Fruit fly (Drosophila melanogaster) whole organism, embryonic: ENCODE results near the gene CG1622.

ENCODE experiments used
- Abd-B ChIP-seq: fragments of 200-800 bp; sonication (Bioruptor generic); optimal IDR thresholded peaks from 2 replicates; lab custom pipeline; 2018; ENCODE audit warnings: missing biosample characterization, mild to moderate bottlenecking, missing genetic modification characterization, moderate library complexity
- Bdp1 ChIP-seq: fragments of 200-800 bp; sonication (Bioruptor generic); optimal IDR thresholded peaks from 3 replicates; lab custom pipeline; 2016; ENCODE audit warnings: missing biosample characterization, missing genetic modification characterization
- CG10147 ChIP-seq: fragments of 200-800 bp; sonication (Bioruptor generic); optimal IDR thresholded peaks from 2 replicates; lab custom pipeline; 2019; ENCODE audit warnings: missing biosample characterization, mild to moderate bottlenecking, missing genetic modification characterization, moderate library complexity
- CG10431 ChIP-seq: fragments of 200-800 bp; sonication (Bioruptor generic); optimal IDR thresholded peaks from 3 replicates; lab custom pipeline; 2018; ENCODE audit warnings: missing biosample characterization, mild to moderate bottlenecking, missing genetic modification characterization
- CG11093 ChIP-seq: fragments of 200-800 bp; sonication (Bioruptor generic); IDR thresholded peaks from 3 replicates; pipeline ENCODE4 v1.3.6; 2022; ENCODE audit warnings: missing biosample characterization, missing genetic modification characterization
- CG11504 ChIP-seq: fragments of 200-800 bp; sonication (Bioruptor generic); optimal IDR thresholded peaks from 3 replicates; lab custom pipeline; 2019; ENCODE audit warnings: missing biosample characterization, mild to moderate bottlenecking, missing genetic modification characterization, moderate library complexity
- CG11723 ChIP-seq: fragments of 200-800 bp; sonication (Bioruptor generic); optimal IDR thresholded peaks from 2 replicates; lab custom pipeline; 2017; ENCODE audit warnings: missing biosample characterization, mild to moderate bottlenecking, missing genetic modification characterization
- CG12104 ChIP-seq: fragments of 200-800 bp; sonication (Bioruptor generic); optimal IDR thresholded peaks from 3 replicates; lab custom pipeline; 2016; ENCODE audit warnings: missing biosample characterization, missing genetic modification characterization
- CG1233 ChIP-seq: fragments of 200-800 bp; sonication (Bioruptor generic); optimal IDR thresholded peaks from 4 replicates; lab custom pipeline; 2018; ENCODE audit warnings: missing biosample characterization, mild to moderate bottlenecking, missing genetic modification characterization
- CG12769 ChIP-seq: fragments of 200-800 bp; sonication (Bioruptor generic); optimal IDR thresholded peaks from 2 replicates; lab custom pipeline; 2019; ENCODE audit warnings: missing biosample characterization, mild to moderate bottlenecking, missing genetic modification characterization, moderate library complexity
- CG15269 ChIP-seq: fragments of 200-800 bp; sonication (Bioruptor generic); optimal IDR thresholded peaks from 2 replicates; lab custom pipeline; 2018; ENCODE audit warnings: missing biosample characterization, mild to moderate bottlenecking, missing genetic modification characterization, moderate library complexity
- CG15601 ChIP-seq: fragments of 200-800 bp; sonication (Bioruptor generic); optimal IDR thresholded peaks from 3 replicates; lab custom pipeline; 2019; ENCODE audit warnings: missing biosample characterization, mild to moderate bottlenecking, missing genetic modification characterization, moderate library complexity
- CG17361 ChIP-seq: fragments of 200-800 bp; sonication (Bioruptor generic); IDR thresholded peaks from 3 replicates; pipeline ENCODE4 v1.3.6; 2022; ENCODE audit warnings: missing biosample characterization, missing genetic modification characterization
- CG17612 ChIP-seq: fragments of 200-800 bp; sonication (Bioruptor generic); IDR thresholded peaks from 2 replicates; pipeline ENCODE4 v1.3.6; 2022; ENCODE audit warnings: missing biosample characterization, missing genetic modification characterization
- CG17829 ChIP-seq: fragments of 200-800 bp; optimal IDR thresholded peaks from 2 replicates; lab custom pipeline; 2019; ENCODE audit warnings: missing biosample characterization, mild to moderate bottlenecking, missing genetic modification characterization, moderate library complexity
- CG2120 ChIP-seq: fragments of 200-800 bp; sonication (Bioruptor generic); optimal IDR thresholded peaks from 3 replicates; lab custom pipeline; 2016; ENCODE audit warnings: missing biosample characterization, missing genetic modification characterization
- CG31441 ChIP-seq: fragments of 200-800 bp; sonication (Bioruptor generic); IDR thresholded peaks from 2 replicates; pipeline ENCODE4 v1.3.6; 2022; ENCODE audit warnings: missing biosample characterization, missing genetic modification characterization
- CG7556 ChIP-seq: fragments of 200-800 bp; sonication (Bioruptor generic); optimal IDR thresholded peaks from 2 replicates; lab custom pipeline; 2017; ENCODE audit warnings: missing biosample characterization, mild to moderate bottlenecking, missing genetic modification characterization
- CG7987 ChIP-seq: fragments of 200-800 bp; sonication (Bioruptor generic); optimal IDR thresholded peaks from 2 replicates; lab custom pipeline; 2018; ENCODE audit warnings: missing biosample characterization, mild to moderate bottlenecking, missing genetic modification characterization, moderate library complexity
- CG8388 ChIP-seq: fragments of 200-800 bp; sonication (Bioruptor generic); optimal IDR thresholded peaks from 2 replicates; lab custom pipeline; 2019; ENCODE audit warnings: missing biosample characterization, mild to moderate bottlenecking, missing genetic modification characterization, moderate library complexity
- CG9932 ChIP-seq: fragments of 200-800 bp; sonication (Bioruptor generic); IDR thresholded peaks from 2 replicates; pipeline ENCODE4 v1.3.6; 2022; ENCODE audit warnings: missing biosample characterization, missing genetic modification characterization
- Fer2 ChIP-seq: fragments of 200-800 bp; sonication (Bioruptor generic); optimal IDR thresholded peaks from 2 replicates; lab custom pipeline; 2018; ENCODE audit warnings: missing biosample characterization, mild to moderate bottlenecking, missing genetic modification characterization, moderate library complexity
- H2.0 ChIP-seq: fragments of 200-800 bp; sonication (Bioruptor generic); IDR thresholded peaks from 2 replicates; pipeline ENCODE4 v1.3.6; 2022; ENCODE audit warnings: missing biosample characterization, missing genetic modification characterization
- HLH3B ChIP-seq: fragments of 200-800 bp; sonication (Bioruptor generic); IDR thresholded peaks from 2 replicates; pipeline ENCODE4 v1.3.6; 2022; ENCODE audit warnings: missing biosample characterization, missing genetic modification characterization
- HmgZ ChIP-seq: fragments of 200-800 bp; sonication (Bioruptor generic); optimal IDR thresholded peaks from 2 replicates; lab custom pipeline; 2018; ENCODE audit warnings: missing biosample characterization, mild to moderate bottlenecking, missing genetic modification characterization
- Max ChIP-seq: fragments of 200-800 bp; sonication (Bioruptor generic); optimal IDR thresholded peaks from 2 replicates; lab custom pipeline; 2016; ENCODE audit warnings: missing biosample characterization, mild to moderate bottlenecking, missing genetic modification characterization
- NC2β ChIP-seq: fragments of 200-800 bp; sonication (Bioruptor generic); optimal IDR thresholded peaks from 2 replicates; lab custom pipeline; 2016; ENCODE audit warnings: missing biosample characterization, missing genetic modification characterization
- Oaz ChIP-seq: fragments of 200-800 bp; sonication (Bioruptor generic); IDR thresholded peaks from 2 replicates; pipeline ENCODE4 v1.3.6; 2022; ENCODE audit warnings: missing biosample characterization, missing genetic modification characterization
- al ChIP-seq: fragments of 200-800 bp; sonication (Bioruptor generic); IDR thresholded peaks from 2 replicates; pipeline ENCODE4 v1.3.6; 2022; ENCODE audit warnings: missing biosample characterization, missing genetic modification characterization
- ara ChIP-seq: fragments of 200-800 bp; sonication (Bioruptor generic); IDR thresholded peaks from 2 replicates; pipeline ENCODE4 v1.3.6; 2022; ENCODE audit warnings: missing biosample characterization, missing genetic modification characterization
- ash1 ChIP-seq: fragments of 200-800 bp; sonication (Bioruptor generic); optimal IDR thresholded peaks from 2 replicates; lab custom pipeline; 2018; ENCODE audit warnings: missing biosample characterization, mild to moderate bottlenecking, missing genetic modification characterization
- bbx ChIP-seq: fragments of 200-800 bp; sonication (Bioruptor generic); IDR thresholded peaks from 2 replicates; pipeline ENCODE4 v1.3.6; 2022; ENCODE audit warnings: missing biosample characterization, missing genetic modification characterization; ENCODE audit not compliant: partially characterized antibody
- cad ChIP-seq: fragments of >200 bp; optimal IDR thresholded peaks from 2 replicates; lab custom pipeline; 2017; ENCODE audit warnings: missing biosample characterization, missing genetic modification characterization
- chm ChIP-seq: fragments of 200-800 bp; sonication (Bioruptor generic); IDR thresholded peaks from 2 replicates; pipeline ENCODE4 v1.3.6; 2022; ENCODE audit warnings: missing biosample characterization, missing genetic modification characterization
- ci ChIP-seq: fragments of 200-800 bp; sonication (Bioruptor generic); IDR thresholded peaks from 3 replicates; pipeline ENCODE4 v1.3.6; 2022; ENCODE audit warnings: missing biosample characterization, missing genetic modification characterization
- corto ChIP-seq: fragments of 200-800 bp; sonication (Bioruptor generic); optimal IDR thresholded peaks from 2 replicates; lab custom pipeline; 2016; ENCODE audit warnings: missing biosample characterization, mild to moderate bottlenecking, missing genetic modification characterization, moderate library complexity
- disco-r ChIP-seq: fragments of 200-800 bp; sonication (Bioruptor generic); optimal IDR thresholded peaks from 2 replicates; lab custom pipeline; 2016; ENCODE audit warnings: missing biosample characterization, missing genetic modification characterization
- ems ChIP-seq: fragments of 200-800 bp; sonication (Bioruptor generic); optimal IDR thresholded peaks from 3 replicates; lab custom pipeline; 2016; ENCODE audit warnings: missing biosample characterization, missing genetic modification characterization
- fu2 ChIP-seq: fragments of 200-800 bp; sonication (Bioruptor generic); optimal IDR thresholded peaks from 2 replicates; lab custom pipeline; 2016; ENCODE audit warnings: missing biosample characterization, missing genetic modification characterization
- kah ChIP-seq: fragments of 200-800 bp; sonication (Bioruptor generic); optimal IDR thresholded peaks from 2 replicates; lab custom pipeline; 2018; ENCODE audit warnings: missing biosample characterization, mild to moderate bottlenecking, missing genetic modification characterization
- ken ChIP-seq: fragments of 200-800 bp; sonication (Bioruptor generic); IDR thresholded peaks from 3 replicates; pipeline ENCODE4 v1.3.6; 2022; ENCODE audit warnings: missing biosample characterization, missing genetic modification characterization
- kni ChIP-seq: fragments of 200-800 bp; sonication (Bioruptor generic); optimal IDR thresholded peaks from 3 replicates; lab custom pipeline; 2017; ENCODE audit warnings: mild to moderate bottlenecking, missing biosample characterization, missing genetic modification reagents, missing genetic modification characterization
- pfk ChIP-seq: fragments of 200-800 bp; sonication (Bioruptor generic); optimal IDR thresholded peaks from 2 replicates; lab custom pipeline; 2018; ENCODE audit warnings: missing biosample characterization, mild to moderate bottlenecking, missing genetic modification characterization, moderate library complexity
- phol ChIP-seq: fragments of 200-800 bp; sonication (Bioruptor generic); optimal IDR thresholded peaks from 3 replicates; lab custom pipeline; 2018; ENCODE audit warnings: missing biosample characterization, mild to moderate bottlenecking, missing genetic modification characterization, moderate library complexity
- pros ChIP-seq: fragments of 200-800 bp; sonication (Bioruptor generic); optimal IDR thresholded peaks from 3 replicates; lab custom pipeline; 2019; ENCODE audit warnings: missing biosample characterization, mild to moderate bottlenecking, missing genetic modification characterization, moderate library complexity
- sna ChIP-seq: fragments of 200-800 bp; sonication (Bioruptor generic); IDR thresholded peaks from 2 replicates; pipeline ENCODE4 v1.3.6; 2022; ENCODE audit warnings: missing biosample characterization, missing genetic modification characterization; ENCODE audit not compliant: partially characterized antibody
- sqz ChIP-seq: fragments of 200-800 bp; sonication (Bioruptor generic); optimal IDR thresholded peaks from 3 replicates; lab custom pipeline; 2018; ENCODE audit warnings: missing biosample characterization, mild to moderate bottlenecking, missing genetic modification characterization
- ssp ChIP-seq: fragments of 200-800 bp; sonication (Bioruptor generic); IDR thresholded peaks from 2 replicates; pipeline ENCODE4 v1.3.6; 2022; ENCODE audit warnings: missing biosample characterization, missing genetic modification characterization
- toy ChIP-seq: fragments of 200-800 bp; sonication (Bioruptor generic); IDR thresholded peaks from 2 replicates; pipeline ENCODE4 v1.3.6; 2022; ENCODE audit warnings: missing biosample characterization, missing genetic modification characterization
- wdn ChIP-seq: fragments of 200-800 bp; sonication (Bioruptor generic); IDR thresholded peaks from 2 replicates; pipeline ENCODE4 v1.3.6; 2022; ENCODE audit warnings: missing biosample characterization, missing genetic modification characterization

Gene CG1622

dm6 chrX:13302615-13303526 is 6.0 kb downstream of the CG1622 start (continued):
- TF ChIP-seq bbx (GFP tag; lab: Robert Waterston, UW) = 0 out of 2 replicates have a peak, but pooled peaks have one; percentile 35
- TF ChIP-seq Oaz (GFP tag; lab: Robert Waterston, UW) = no peak
- no peak for TF ChIP-seq phol (tag; lab: Kevin White, UChicago)
- TF ChIP-seq pfk (GFP tag; lab: Kevin White, UChicago) = no peak
- TF ChIP-seq sqz (GFP tag; lab: Kevin White, UChicago) = peak; percentile 75
- TF ChIP-seq CG10147 (GFP tag; lab: Kevin White, UChicago) = no peak
- TF ChIP-seq wdn = no peak
- TF ChIP-seq CG11504 = no peak
- TF ChIP-seq pros = no peak
- no peak for TF ChIP-seq CG31441 (GFP tag; lab: Robert Waterston, UW)
- TF ChIP-seq ken (GFP tag; lab: Robert Waterston, UW) = no peak
- TF ChIP-seq NC2β = no peak
- TF ChIP-seq ash1 = no peak
- TF ChIP-seq CG7987 (GFP tag; lab: Kevin White, UChicago) = no peak
- no peak for TF ChIP-seq CG15601 (tag; lab: Kevin White, UChicago)
- TF ChIP-seq corto = no peak
- no peak for TF ChIP-seq HmgZ
- peak; percentile 38 for TF ChIP-seq kni (GFP tag; lab: Kevin White, UChicago)
- TF ChIP-seq chm (GFP tag; lab: Robert Waterston, UW) = no peak
- TF ChIP-seq Fer2 (tag; lab: Kevin White, UChicago) = no peak
- TF ChIP-seq CG17829 (tag; lab: Kevin White, UChicago) = no peak
- TF ChIP-seq kah (GFP tag; lab: Kevin White, UChicago) = no peak
- TF ChIP-seq CG17612 (GFP tag; lab: Robert Waterston, UW) = no peak
- TF ChIP-seq CG12769 (tag; lab: Kevin White, UChicago) = peak; percentile 11
- no peak for TF ChIP-seq cad (GFP tag; lab: Kevin White, UChicago)
- TF ChIP-seq al (GFP tag; lab: Robert Waterston, UW) = no peak
- no peak for TF ChIP-seq CG11723
- TF ChIP-seq Bdp1 = no peak
- no peak for TF ChIP-seq sna (GFP tag; lab: Robert Waterston, UW)
- no peak for TF ChIP-seq toy (GFP tag; lab: Robert Waterston, UW)
- TF ChIP-seq CG10431 (GFP tag; lab: Kevin White, UChicago) = no peak
- TF ChIP-seq fu2 = no peak
- TF ChIP-seq ems (GFP tag; lab: Kevin White, UChicago) = no peak
- no peak for TF ChIP-seq CG17361 (GFP tag; lab: Robert Waterston, UW)
- TF ChIP-seq ara = no peak
- TF ChIP-seq CG8388 (GFP tag; lab: Kevin White, UChicago) = no peak
- TF ChIP-seq ssp = no peak
- TF ChIP-seq HLH3B (GFP tag; lab: Robert Waterston, UW) = no peak
- no peak for TF ChIP-seq Max
- peak; percentile 22 for TF ChIP-seq Abd-B (GFP tag; lab: Kevin White, UChicago)
- no peak for TF ChIP-seq CG2120 (GFP tag; lab: Kevin White, UChicago)
- no peak for TF ChIP-seq CG12104
- 0 out of 3 replicates have a peak, but pooled peaks have one; percentile 25 for TF ChIP-seq ci (GFP tag; lab: Robert Waterston, UW)
- no peak for TF ChIP-seq H2.0
- TF ChIP-seq disco-r (GFP tag; lab: Kevin White, UChicago) = no peak
- TF ChIP-seq CG11093 (GFP tag; lab: Robert Waterston, UW) = no peak
- TF ChIP-seq CG15269 = no peak
- no peak for TF ChIP-seq CG7556
- no peak for TF ChIP-seq CG9932
- TF ChIP-seq CG1233 (GFP tag; lab: Kevin White, UChicago) = no peak
